Worm (Caenorhabditis elegans): Measurements from ENCODE around the gene mrps-9.

ce11 chrIII:8244052-8244451 is 21.8 kb upstream of the mrps-9 start, which contains the start of the genes pbs-6 and cids-1:
- TF ChIP-seq snpc-4 (tag; optimal IDR thresholded peaks at IDR 0.05): no peak
- TF ChIP-seq skn-1 (tag; optimal IDR thresholded peaks at IDR 0.05): peak; percentile 59
- no peak for TF ChIP-seq grh-1 (GFP tag; IDR thresholded peaks at IDR 0.05)
- no peak for TF ChIP-seq nhr-12 (tag; optimal IDR thresholded peaks at IDR 0.05)
- no peak for TF ChIP-seq nhr-28 (tag; optimal IDR thresholded peaks at IDR 0.05)
- no peak for TF ChIP-seq ets-5 (GFP tag; IDR thresholded peaks at IDR 0.05)
- TF ChIP-seq unc-130 (tag; optimal IDR thresholded peaks at IDR 0.05): peak; percentile 29
- no peak for TF ChIP-seq mdl-1 (tag; optimal IDR thresholded peaks at IDR 0.05)
